Fruit fly (Drosophila melanogaster) whole organism, embryonic: ENCODE results near the gene RpS15Aa.

Experiments
- Asciz ChIP-seq: fragments of 200-800 bp; sonication (Bioruptor generic); optimal IDR thresholded peaks from 2 replicates; lab custom pipeline; 2017; ENCODE audit warnings: missing biosample characterization, mild to moderate bottlenecking, missing genetic modification characterization, missing genetic modification reagents
- CG10321 ChIP-seq: fragments of 200-800 bp; sonication (Bioruptor generic); IDR thresholded peaks from 2 replicates; pipeline ENCODE4 v1.3.6; 2022; ENCODE audit warnings: missing biosample characterization, missing genetic modification characterization
- CG10959 ChIP-seq: fragments of 200-800 bp; sonication (Bioruptor generic); IDR thresholded peaks from 2 replicates; pipeline ENCODE4 v1.3.6; 2022; ENCODE audit warnings: missing biosample characterization, missing genetic modification characterization
- CG15011 ChIP-seq: fragments of 200-800 bp; sonication (Bioruptor generic); optimal IDR thresholded peaks from 3 replicates; lab custom pipeline; 2018; ENCODE audit warnings: missing biosample characterization, mild to moderate bottlenecking, missing genetic modification characterization
- CG18476 ChIP-seq: fragments of 200-800 bp; sonication (Bioruptor generic); optimal IDR thresholded peaks from 2 replicates; lab custom pipeline; 2016; ENCODE audit warnings: missing biosample characterization, mild to moderate bottlenecking, missing genetic modification characterization
- CG31388 ChIP-seq: fragments of 200-800 bp; sonication (Bioruptor generic); optimal IDR thresholded peaks from 2 replicates; lab custom pipeline; 2016; ENCODE audit warnings: missing biosample characterization, missing genetic modification characterization
- CG32767 ChIP-seq: fragments of 200-800 bp; sonication (Bioruptor generic); IDR thresholded peaks from 2 replicates; pipeline ENCODE4 v1.3.6; 2022; ENCODE audit warnings: missing biosample characterization, missing genetic modification characterization
- CG33557 ChIP-seq: fragments of 200-800 bp; sonication (Bioruptor generic); optimal IDR thresholded peaks from 2 replicates; lab custom pipeline; 2019; ENCODE audit warnings: missing biosample characterization, mild to moderate bottlenecking, missing genetic modification characterization, moderate library complexity
- CG3726 ChIP-seq: fragments of 200-800 bp; sonication (Bioruptor generic); IDR thresholded peaks from 3 replicates; pipeline ENCODE4, ENCODE4 v1.3.6; 2022; ENCODE audit warnings: missing biosample characterization, missing genetic modification characterization
- CG3847 ChIP-seq: fragments of 200-800 bp; sonication (Bioruptor generic); IDR thresholded peaks from 2 replicates; pipeline ENCODE4 v1.3.6; 2022; ENCODE audit warnings: missing biosample characterization, missing genetic modification characterization
- CG6272 ChIP-seq: fragments of 200-800 bp; sonication (Bioruptor generic); IDR thresholded peaks from 2 replicates; pipeline ENCODE4 v1.3.6; 2022; ENCODE audit warnings: missing biosample characterization, missing genetic modification characterization
- CG6765 ChIP-seq: fragments of 200-800 bp; sonication (Bioruptor generic); optimal IDR thresholded peaks from 3 replicates; lab custom pipeline; 2017; ENCODE audit warnings: missing biosample characterization, mild to moderate bottlenecking, missing genetic modification characterization
- CG8944 ChIP-seq: fragments of 200-800 bp; sonication (Bioruptor generic); optimal IDR thresholded peaks from 3 replicates; lab custom pipeline; 2016; ENCODE audit warnings: missing biosample characterization, missing genetic modification characterization
- CG9437 ChIP-seq: fragments of 200-800 bp; sonication (Bioruptor generic); optimal IDR thresholded peaks from 2 replicates; lab custom pipeline; 2018; ENCODE audit warnings: missing biosample characterization, mild to moderate bottlenecking, missing genetic modification characterization
- CG9817 ChIP-seq: fragments of 200-800 bp; sonication (Bioruptor generic); optimal IDR thresholded peaks from 2 replicates; lab custom pipeline; 2018; ENCODE audit warnings: missing biosample characterization, mild to moderate bottlenecking, missing genetic modification characterization, moderate library complexity
- Dll ChIP-seq: fragments of 200-800 bp; sonication (Bioruptor generic); IDR thresholded peaks from 4 replicates; pipeline ENCODE4 v1.3.6; 2022; ENCODE audit warnings: missing biosample characterization, missing genetic modification characterization; ENCODE audit not compliant: partially characterized antibody
- Fer3 ChIP-seq: fragments of 200-800 bp; sonication (Bioruptor generic); optimal IDR thresholded peaks from 2 replicates; lab custom pipeline; 2018; ENCODE audit warnings: missing biosample characterization, mild to moderate bottlenecking, missing genetic modification characterization, moderate library complexity
- Gsc ChIP-seq: fragments of 200-800 bp; sonication (Bioruptor generic); IDR thresholded peaks from 2 replicates; pipeline ENCODE4 v1.3.6; 2022; ENCODE audit warnings: missing biosample characterization, missing genetic modification characterization
- Hmr ChIP-seq: fragments of 200-800 bp; sonication (Bioruptor generic); optimal IDR thresholded peaks from 3 replicates; lab custom pipeline; 2017; ENCODE audit warnings: mild to moderate bottlenecking, missing biosample characterization, missing genetic modification reagents, missing genetic modification characterization
- Hr51 ChIP-seq, 2 experiments: fragments of 200-800 bp; sonication (Bioruptor generic); optimal IDR thresholded peaks; 2 replicates in 1 of 2; 3 replicates in 1 of 2; lab custom pipeline; 2016 to 2018; ENCODE audit warnings: missing biosample characterization in 2 of 2, missing genetic modification characterization in 2 of 2, mild to moderate bottlenecking in 1 of 2, moderate library complexity in 1 of 2
- Hr78 ChIP-seq, 2 experiments: fragments of 200-800 bp in 1 of 2; fragments of >200 bp in 1 of 2; sonication (Bioruptor generic) in 1 of 2; optimal IDR thresholded peaks; 2 replicates each; lab custom pipeline; 2017 to 2019; ENCODE audit warnings: missing biosample characterization in 2 of 2, missing genetic modification characterization in 2 of 2, mild to moderate bottlenecking in 1 of 2, moderate library complexity in 1 of 2
- MTF-1 ChIP-seq: fragments of 200-800 bp; sonication (Bioruptor generic); optimal IDR thresholded peaks from 2 replicates; lab custom pipeline; 2018; ENCODE audit warnings: missing biosample characterization, mild to moderate bottlenecking, missing genetic modification characterization, borderline replicate concordance
- PHDP ChIP-seq: fragments of 200-800 bp; sonication (Bioruptor generic); optimal IDR thresholded peaks from 3 replicates; lab custom pipeline; 2018; ENCODE audit warnings: missing biosample characterization, mild to moderate bottlenecking, missing genetic modification characterization, moderate library complexity
- Sry-δ ChIP-seq: fragments of 200-800 bp; sonication (Bioruptor generic); optimal IDR thresholded peaks from 2 replicates; lab custom pipeline; 2016; ENCODE audit warnings: missing biosample characterization, missing genetic modification characterization
- TFAM ChIP-seq: fragments of 200-800 bp; sonication (Bioruptor generic); optimal IDR thresholded peaks from 2 replicates; lab custom pipeline; 2017; ENCODE audit warnings: missing biosample characterization, missing genetic modification characterization, inconsistent platforms
- Trl ChIP-seq, 3 experiments: fragments of >200 bp in 2 of 3; fragments of 200-800 bp in 1 of 3; sonication (Bioruptor generic) in 1 of 3; optimal IDR thresholded peaks; 2 replicates in 1 of 3; 3 replicates in 2 of 3; lab custom pipeline; 2016 to 2017; ENCODE audit warnings: missing biosample characterization in 1 of 3, missing genetic modification characterization in 1 of 3
- Xbp1 ChIP-seq: fragments of 200-800 bp; sonication (Bioruptor generic); optimal IDR thresholded peaks from 3 replicates; lab custom pipeline; 2016; ENCODE audit warnings: missing biosample characterization, mild to moderate bottlenecking, missing genetic modification characterization
- corto ChIP-seq: fragments of 200-800 bp; sonication (Bioruptor generic); optimal IDR thresholded peaks from 2 replicates; lab custom pipeline; 2016; ENCODE audit warnings: missing biosample characterization, mild to moderate bottlenecking, missing genetic modification characterization, moderate library complexity
- emc ChIP-seq: fragments of 200-800 bp; sonication (Bioruptor generic); optimal IDR thresholded peaks from 2 replicates; lab custom pipeline; 2016; ENCODE audit warnings: missing biosample characterization, missing genetic modification characterization
- exex ChIP-seq: fragments of 200-800 bp; sonication (Bioruptor generic); optimal IDR thresholded peaks from 4 replicates; lab custom pipeline; 2018; ENCODE audit warnings: missing biosample characterization, mild to moderate bottlenecking, missing genetic modification characterization, moderate library complexity
- fd3F ChIP-seq: fragments of 200-800 bp; sonication (Bioruptor generic); optimal IDR thresholded peaks from 2 replicates; lab custom pipeline; 2018; ENCODE audit warnings: missing biosample characterization, mild to moderate bottlenecking, missing genetic modification characterization, moderate library complexity
- gcm ChIP-seq: fragments of 200-800 bp; sonication (Bioruptor generic); optimal IDR thresholded peaks from 2 replicates; lab custom pipeline; 2019; ENCODE audit warnings: missing biosample characterization, mild to moderate bottlenecking, missing genetic modification characterization, moderate library complexity
- grau ChIP-seq: fragments of 200-800 bp; optimal IDR thresholded peaks from 3 replicates; lab custom pipeline; 2019; ENCODE audit warnings: missing biosample characterization, mild to moderate bottlenecking, missing genetic modification characterization, moderate library complexity
- hth ChIP-seq: fragments of >200 bp; optimal IDR thresholded peaks from 2 replicates; lab custom pipeline; 2017; ENCODE audit warnings: inconsistent platforms
- ind ChIP-seq: fragments of 200-800 bp; sonication (Bioruptor generic); optimal IDR thresholded peaks from 3 replicates; lab custom pipeline; 2016; ENCODE audit warnings: missing biosample characterization, missing genetic modification characterization
- jing ChIP-seq: fragments of 200-800 bp; sonication (Bioruptor generic); optimal IDR thresholded peaks from 2 replicates; lab custom pipeline; 2018; ENCODE audit warnings: missing biosample characterization, mild to moderate bottlenecking, missing genetic modification characterization
- lilli ChIP-seq: fragments of 200-800 bp; sonication (Bioruptor generic); optimal IDR thresholded peaks from 3 replicates; lab custom pipeline; 2016; ENCODE audit warnings: missing biosample characterization, missing genetic modification characterization
- lmd ChIP-seq: fragments of 200-800 bp; sonication (Bioruptor generic); IDR thresholded peaks from 2 replicates; pipeline ENCODE4 v1.3.6; 2022; ENCODE audit warnings: missing biosample characterization, missing genetic modification characterization
- mam ChIP-seq: fragments of 200-800 bp; sonication (Bioruptor generic); optimal IDR thresholded peaks from 3 replicates; lab custom pipeline; 2016; ENCODE audit warnings: missing biosample characterization, missing genetic modification characterization
- mirr ChIP-seq: fragments of 200-800 bp; sonication (Bioruptor generic); optimal IDR thresholded peaks from 3 replicates; lab custom pipeline; 2018; ENCODE audit warnings: missing biosample characterization, mild to moderate bottlenecking, missing genetic modification characterization
- mld ChIP-seq: fragments of 200-800 bp; sonication (Bioruptor generic); IDR thresholded peaks from 3 replicates; pipeline ENCODE4 v1.3.6; 2022; ENCODE audit warnings: missing biosample characterization, missing genetic modification characterization; ENCODE audit not compliant: partially characterized antibody
- nom ChIP-seq: fragments of 200-800 bp; sonication (Bioruptor generic); optimal IDR thresholded peaks from 2 replicates; lab custom pipeline; 2017; ENCODE audit warnings: missing biosample characterization, missing genetic modification characterization, mild to moderate bottlenecking, moderate library complexity, missing genetic modification reagents
- sisA ChIP-seq: fragments of 200-800 bp; sonication (Bioruptor generic); IDR thresholded peaks from 2 replicates; pipeline ENCODE4 v1.3.6; 2022; ENCODE audit warnings: missing biosample characterization, missing genetic modification characterization
- sr ChIP-seq: fragments of 200-800 bp; sonication (Bioruptor generic); IDR thresholded peaks from 3 replicates; pipeline ENCODE4 v1.3.6; 2022; ENCODE audit warnings: missing biosample characterization, missing genetic modification characterization
- sug ChIP-seq: fragments of 200-800 bp; optimal IDR thresholded peaks from 2 replicates; lab custom pipeline; 2019; ENCODE audit warnings: missing biosample characterization, mild to moderate bottlenecking, missing genetic modification characterization, moderate library complexity
- tap ChIP-seq: fragments of 200-800 bp; optimal IDR thresholded peaks from 3 replicates; lab custom pipeline; 2019; ENCODE audit warnings: missing biosample characterization, mild to moderate bottlenecking, missing genetic modification characterization, moderate library complexity
- unc-4 ChIP-seq: fragments of 200-800 bp; sonication (Bioruptor generic); IDR thresholded peaks from 2 replicates; pipeline ENCODE4 v1.3.6; 2022; ENCODE audit warnings: missing biosample characterization, missing genetic modification characterization; ENCODE audit not compliant: partially characterized antibody

Gene RpS15Aa

DNA sequence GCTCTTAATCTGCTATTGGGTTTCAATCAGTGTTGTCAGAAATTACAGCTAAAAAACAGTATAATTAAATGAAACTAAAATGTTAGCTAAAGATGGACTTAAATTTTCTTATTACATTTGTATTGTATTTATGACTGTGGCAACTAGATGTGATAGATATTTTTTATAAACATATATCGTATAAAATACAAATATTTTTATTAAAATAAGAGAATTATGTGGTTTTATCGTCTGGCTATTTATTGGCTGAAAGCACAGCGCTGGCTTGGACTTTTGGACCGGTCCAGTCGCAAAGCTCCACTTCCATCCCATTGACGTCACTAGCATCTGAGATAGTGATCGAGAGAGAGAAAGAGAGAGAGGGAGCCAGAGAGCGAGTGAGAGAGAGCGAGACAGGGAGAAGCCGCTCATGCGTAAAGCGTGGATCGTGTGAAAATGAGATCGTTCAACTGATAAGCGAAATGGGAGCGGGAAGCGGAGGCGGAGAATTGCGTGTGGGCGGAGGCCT is 18.1 kb downstream of the RpS15Aa start (continued):
- peak; percentile 7 for TF ChIP-seq lilli (GFP tag; lab: Kevin White, UChicago)
- no peak for TF ChIP-seq Sry-δ (GFP tag; lab: Kevin White, UChicago)
- peak; percentile 58 for TF ChIP-seq PHDP (tag; lab: Kevin White, UChicago)
- peak; percentile 51 for TF ChIP-seq Fer3 (tag; lab: Kevin White, UChicago)
- TF ChIP-seq Hmr, result peak; percentile 66
- TF ChIP-seq lmd, result no peak; the same call in 1 of the 2 replicates
- TF ChIP-seq CG31388, result no peak
- no peak for TF ChIP-seq CG8944 (GFP tag; lab: Kevin White, UChicago)
- peak; percentile 43 for TF ChIP-seq exex (tag; lab: Kevin White, UChicago)
- no peak for TF ChIP-seq Xbp1 (GFP tag; lab: Kevin White, UChicago)
- peak in 1 of 2 experiments; percentile 58 for TF ChIP-seq Hr51 (GFP tag; optimal IDR thresholded peaks at IDR 0.05; lab: Kevin White, UChicago)
- peak; percentile 81 for TF ChIP-seq sr (GFP tag; lab: Robert Waterston, UW)
- TF ChIP-seq sug (tag; lab: Kevin White, UChicago), result peak; percentile 43
- no peak for TF ChIP-seq jing (GFP tag; lab: Kevin White, UChicago)
- TF ChIP-seq TFAM, result no peak
- peak; percentile 6 for TF ChIP-seq CG9437 (GFP tag; lab: Kevin White, UChicago)
- no peak for TF ChIP-seq corto (GFP tag; lab: Kevin White, UChicago)
- peak; percentile 19 for TF ChIP-seq tap (tag; lab: Kevin White, UChicago)
- no peak for TF ChIP-seq CG9817 (tag; lab: Kevin White, UChicago)
- TF ChIP-seq hth, result no peak
- TF ChIP-seq mld, result no peak
- TF ChIP-seq nom (GFP tag; lab: Kevin White, UChicago), result peak; percentile 99
- TF ChIP-seq Gsc (GFP tag; lab: Robert Waterston, UW), result no peak
- TF ChIP-seq CG3847 (GFP tag; lab: Robert Waterston, UW), result no peak
- TF ChIP-seq Trl (optimal IDR thresholded peaks at IDR 0.05; lab: Kevin White, UChicago), result peak; percentile 53 to 80
- TF ChIP-seq Trl (GFP tag; optimal IDR thresholded peaks at IDR 0.05; lab: Kevin White, UChicago), result no peak
- TF ChIP-seq fd3F (GFP tag; lab: Kevin White, UChicago), result peak; percentile 39
- TF ChIP-seq unc-4, result no peak
- TF ChIP-seq Dll (GFP tag; lab: Robert Waterston, UW), result no peak
- TF ChIP-seq Asciz (GFP tag; lab: Kevin White, UChicago), result no peak

DNA sequence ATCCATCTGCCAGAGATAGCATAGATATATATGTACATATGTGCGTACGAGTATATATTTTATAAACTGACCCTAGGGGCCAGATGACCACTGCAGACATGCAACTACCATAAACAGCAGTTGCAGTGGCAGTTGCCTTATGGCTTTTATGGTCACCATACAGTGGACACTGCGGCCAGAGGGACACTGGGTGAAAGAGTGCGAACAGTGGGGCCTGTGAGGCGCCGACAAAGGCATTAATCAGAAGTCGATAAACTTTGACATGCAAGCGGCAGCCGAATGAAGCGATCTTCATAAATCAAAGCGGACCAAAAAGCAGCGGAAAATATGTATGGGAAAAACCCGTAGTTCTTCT is 22.1 kb downstream of the RpS15Aa start:
- TF ChIP-seq grau (tag; lab: Kevin White, UChicago) (peak; percentile 49), MTF-1 (GFP tag; lab: Kevin White, UChicago) (no peak), CG15011 (GFP tag; lab: Kevin White, UChicago) (no peak), emc (GFP tag; lab: Kevin White, UChicago) (no peak), Hr78 (GFP tag; optimal IDR thresholded peaks at IDR 0.05; lab: Kevin White, UChicago) (peak in 1 of 2 experiments; percentile 43)

DNA sequence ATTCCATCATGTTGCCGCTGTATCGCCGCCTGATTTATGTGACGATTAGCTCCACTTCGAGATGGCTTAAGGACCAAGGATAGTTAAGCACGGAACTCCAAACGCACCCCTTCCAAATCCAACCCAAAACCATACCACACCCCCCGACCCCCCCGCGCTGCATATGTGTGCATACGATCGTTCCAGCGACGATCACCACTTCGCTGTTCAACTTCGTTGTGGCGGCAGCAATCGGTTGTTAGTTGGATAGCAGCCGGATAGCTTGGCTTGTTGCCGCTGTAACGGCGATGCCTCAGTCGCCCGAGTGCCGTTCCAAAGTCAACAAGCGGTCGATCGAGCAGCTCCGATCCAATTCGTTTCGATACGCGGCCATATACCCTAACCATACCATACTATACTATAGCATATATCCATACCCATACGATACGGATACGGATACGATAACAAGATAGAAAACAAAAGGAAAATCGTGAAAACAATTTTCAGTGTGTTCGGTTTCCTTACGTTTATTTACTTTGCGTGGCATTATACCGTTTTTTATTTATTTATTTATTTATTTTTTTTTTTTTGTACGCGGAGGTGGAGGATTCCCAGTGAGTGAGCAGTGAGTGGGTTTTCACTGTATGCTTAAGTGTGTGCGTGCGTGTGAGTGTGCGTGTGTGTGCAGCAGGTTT is 22.6 kb downstream of the RpS15Aa start:
- TF ChIP-seq CG33557 (GFP tag; lab: Kevin White, UChicago) (no peak), CG6272 (GFP tag; lab: Robert Waterston, UW) (no peak), CG6765 (GFP tag; lab: Kevin White, UChicago) (no peak), CG32767 (GFP tag; lab: Robert Waterston, UW) (no peak), CG10959 (GFP tag; lab: Robert Waterston, UW) (no peak), mam (GFP tag; lab: Kevin White, UChicago) (no peak), CG15011 (GFP tag; lab: Kevin White, UChicago) (no peak), gcm (GFP tag; lab: Kevin White, UChicago) (no peak), CG3726 (GFP tag; lab: Robert Waterston, UW) (no peak), sr (GFP tag; lab: Robert Waterston, UW) (no peak), mirr (GFP tag; lab: Kevin White, UChicago) (peak; percentile 21), sisA (GFP tag; lab: Robert Waterston, UW) (no peak), CG10321 (no peak), ind (no peak), CG18476 (GFP tag; lab: Kevin White, UChicago) (no peak)
